Worm (Caenorhabditis elegans): ENCODE data around the gene R09A8.9.
"Not testable (repeated sequence)": the region's sequence is repeated elsewhere in the genome, so short reads cannot be mapped to it uniquely, and the experiment has no call there.

The R09A8.9 gene

ce11 chrX:12596868-12597267 lies 6.9 kb upstream of the R09A8.9 start, which contains the start of gene T24D5.4:
Gene T24D5.4 (plus strand): TSS chrX:12597168.
- TF ChIP-seq flt-1 (GFP tag; IDR thresholded peaks at IDR 0.05) (no peak), cog-1 (tag; optimal IDR thresholded peaks at IDR 0.05) (no peak), ref-1 (GFP tag; conservative IDR thresholded peaks at IDR 0.05) (no peak), ztf-23 (GFP tag; IDR thresholded peaks at IDR 0.05) (no peak), ztf-29 (GFP tag; IDR thresholded peaks at IDR 0.05) (no peak), klf-2 (GFP tag; conservative IDR thresholded peaks at IDR 0.05) (no peak), med-1 (GFP tag; optimal IDR thresholded peaks at IDR 0.05; ENCODE audit: insufficient read depth) (no peak), tab-1 (GFP tag; IDR thresholded peaks at IDR 0.05) (no peak), T22C8.4 (GFP tag; IDR thresholded peaks at IDR 0.05) (no peak)

ce11 chrX:12602611-12603010 lies 1.1 kb upstream of the R09A8.9 start:
- TF ChIP-seq med-1 (GFP tag; optimal IDR thresholded peaks at IDR 0.05; ENCODE audit: insufficient read depth): no peak
- no peak for TF ChIP-seq T22C8.4 (GFP tag; IDR thresholded peaks at IDR 0.05)
- TF ChIP-seq ref-1 (GFP tag; conservative IDR thresholded peaks at IDR 0.05): no peak

ce11 chrX:12613451-12613850 lies 9.7 kb downstream of the R09A8.9 start, which contains the start of gene R09A8.1:
Gene R09A8.1 (plus strand): TSS chrX:12613751.
- TF ChIP-seq med-1 (GFP tag; optimal IDR thresholded peaks at IDR 0.05; ENCODE audit: insufficient read depth); ref-1 (GFP tag; conservative IDR thresholded peaks at IDR 0.05); klf-2 (GFP tag; conservative IDR thresholded peaks at IDR 0.05): not testable (repeated sequence)

ce11 chrX:12618447-12618846 lies 14.7 kb downstream of the R09A8.9 start:
- TF ChIP-seq klf-2 (GFP tag; conservative IDR thresholded peaks at IDR 0.05): no peak
- TF ChIP-seq med-1 (GFP tag; optimal IDR thresholded peaks at IDR 0.05; ENCODE audit: insufficient read depth): no peak
- no peak for TF ChIP-seq ztf-23 (GFP tag; IDR thresholded peaks at IDR 0.05)
- TF ChIP-seq cog-1 (tag; optimal IDR thresholded peaks at IDR 0.05): no peak
- no peak for TF ChIP-seq T22C8.4 (GFP tag; IDR thresholded peaks at IDR 0.05)
- TF ChIP-seq ref-1 (GFP tag; conservative IDR thresholded peaks at IDR 0.05): no peak
- TF ChIP-seq flt-1 (GFP tag; IDR thresholded peaks at IDR 0.05): no peak
- TF ChIP-seq tab-1 (GFP tag; IDR thresholded peaks at IDR 0.05): no peak
- TF ChIP-seq ztf-29 (GFP tag; IDR thresholded peaks at IDR 0.05): no peak

ce11 chrX:12619165-12619564 lies 15.4 kb downstream of the R09A8.9 start, which contains the start of gene R09A8.2:
Gene R09A8.2 (plus strand): TSS chrX:12619465.
- TF ChIP-seq med-1 (GFP tag; optimal IDR thresholded peaks at IDR 0.05; ENCODE audit: insufficient read depth): no peak
- no peak for TF ChIP-seq T22C8.4 (GFP tag; IDR thresholded peaks at IDR 0.05)
- TF ChIP-seq tab-1 (GFP tag; IDR thresholded peaks at IDR 0.05): no peak
- no peak for TF ChIP-seq ref-1 (GFP tag; conservative IDR thresholded peaks at IDR 0.05)
- TF ChIP-seq ztf-29 (GFP tag; IDR thresholded peaks at IDR 0.05): no peak
- TF ChIP-seq cog-1 (tag; optimal IDR thresholded peaks at IDR 0.05): no peak
- TF ChIP-seq flt-1 (GFP tag; IDR thresholded peaks at IDR 0.05): no peak
- TF ChIP-seq ztf-23 (GFP tag; IDR thresholded peaks at IDR 0.05): no peak

ce11 chrX:12620310-12620709 lies 16.6 kb downstream of the R09A8.9 start:
- TF ChIP-seq flt-1 (GFP tag; IDR thresholded peaks at IDR 0.05) (no peak), klf-2 (GFP tag; conservative IDR thresholded peaks at IDR 0.05) (no peak), med-1 (GFP tag; optimal IDR thresholded peaks at IDR 0.05; ENCODE audit: insufficient read depth) (no peak), cog-1 (tag; optimal IDR thresholded peaks at IDR 0.05) (no peak)

- TF ChIP-seq T22C8.4 (GFP tag; IDR thresholded peaks at IDR 0.05) (no peak), klf-2 (GFP tag; conservative IDR thresholded peaks at IDR 0.05) (no peak), med-1 (GFP tag; optimal IDR thresholded peaks at IDR 0.05; ENCODE audit: insufficient read depth) (no peak), ztf-23 (GFP tag; IDR thresholded peaks at IDR 0.05) (no peak), flt-1 (GFP tag; IDR thresholded peaks at IDR 0.05) (no peak), cog-1 (tag; optimal IDR thresholded peaks at IDR 0.05) (no peak), ztf-29 (GFP tag; IDR thresholded peaks at IDR 0.05) (no peak), tab-1 (GFP tag; IDR thresholded peaks at IDR 0.05) (no peak), ref-1 (GFP tag; conservative IDR thresholded peaks at IDR 0.05) (no peak)
Observed at ce11 chrX:12627797-12628196, 24.1 kb downstream of the R09A8.9 start.

ce11 chrX:12629257-12629656 lies 25.5 kb downstream of the R09A8.9 start:
- TF ChIP-seq ztf-29 (GFP tag; IDR thresholded peaks at IDR 0.05) (no peak), klf-2 (GFP tag; conservative IDR thresholded peaks at IDR 0.05) (no peak), tab-1 (GFP tag; IDR thresholded peaks at IDR 0.05) (0 out of 2 replicates have a peak, but pooled peaks have one; percentile 58), cog-1 (tag; optimal IDR thresholded peaks at IDR 0.05) (no peak), ref-1 (GFP tag; conservative IDR thresholded peaks at IDR 0.05) (no peak), T22C8.4 (GFP tag; IDR thresholded peaks at IDR 0.05) (no peak), ztf-23 (GFP tag; IDR thresholded peaks at IDR 0.05) (no peak)

- no peak for TF ChIP-seq cog-1 (tag; optimal IDR thresholded peaks at IDR 0.05)
- no peak for TF ChIP-seq tab-1 (GFP tag; IDR thresholded peaks at IDR 0.05)
- TF ChIP-seq T22C8.4 (GFP tag; IDR thresholded peaks at IDR 0.05): no peak
- no peak for TF ChIP-seq med-1 (GFP tag; optimal IDR thresholded peaks at IDR 0.05; ENCODE audit: insufficient read depth)
- TF ChIP-seq ztf-29 (GFP tag; IDR thresholded peaks at IDR 0.05): no peak
- no peak for TF ChIP-seq klf-2 (GFP tag; conservative IDR thresholded peaks at IDR 0.05)
- TF ChIP-seq ztf-23 (GFP tag; IDR thresholded peaks at IDR 0.05): no peak
- no peak for TF ChIP-seq flt-1 (GFP tag; IDR thresholded peaks at IDR 0.05)
Observed at ce11 chrX:12630005-12630404, 26.3 kb downstream of the R09A8.9 start.

ce11 chrX:12630556-12630955 lies 26.8 kb downstream of the R09A8.9 start:
- TF ChIP-seq med-1 (GFP tag; optimal IDR thresholded peaks at IDR 0.05; ENCODE audit: insufficient read depth): no peak
- no peak for TF ChIP-seq flt-1 (GFP tag; IDR thresholded peaks at IDR 0.05)
- 0 out of 2 replicates have a peak, but pooled peaks have one; percentile 10 for TF ChIP-seq tab-1 (GFP tag; IDR thresholded peaks at IDR 0.05)

- TF ChIP-seq tab-1 (GFP tag; IDR thresholded peaks at IDR 0.05): no peak
- TF ChIP-seq med-1 (GFP tag; optimal IDR thresholded peaks at IDR 0.05; ENCODE audit: insufficient read depth): no peak
- no peak for TF ChIP-seq T22C8.4 (GFP tag; IDR thresholded peaks at IDR 0.05)
- TF ChIP-seq cog-1 (tag; optimal IDR thresholded peaks at IDR 0.05): no peak
- no peak for TF ChIP-seq flt-1 (GFP tag; IDR thresholded peaks at IDR 0.05)
- TF ChIP-seq ztf-23 (GFP tag; IDR thresholded peaks at IDR 0.05): no peak
- no peak for TF ChIP-seq ztf-29 (GFP tag; IDR thresholded peaks at IDR 0.05)
- no peak for TF ChIP-seq ref-1 (GFP tag; conservative IDR thresholded peaks at IDR 0.05)
Observed at ce11 chrX:12631446-12631845, 27.7 kb downstream of the R09A8.9 start.

Data from whole organism, midembryonic.